Worm (Caenorhabditis elegans) whole organism, early embryonic: ENCODE measurements around the gene trpp-3.

Experiments
- ama-1 ChIP-seq: fragments of 150-350 bp; optimal IDR thresholded peaks from 2 replicates; lab custom pipeline; 2014
- ceh-13 ChIP-seq: fragments of 200-800 bp; sonication (Bioruptor generic); optimal IDR thresholded peaks from 2 replicates; lab custom pipeline; 2018; ENCODE audit warnings: mild to moderate bottlenecking, missing genetic modification characterization, missing compliant biosample characterization
- ceh-36 ChIP-seq: sonication (generic microtip); optimal IDR thresholded peaks from 2 replicates; lab custom pipeline; 2016; ENCODE audit warnings: missing genetic modification characterization, inconsistent platforms, missing compliant biosample characterization
- ets-7 ChIP-seq: sonication (generic microtip); optimal IDR thresholded peaks from 2 replicates; lab custom pipeline; 2016; ENCODE audit warnings: missing genotype, missing genetic modification characterization, missing compliant biosample characterization
- flt-1 ChIP-seq: fragments of 200-800 bp; sonication (Bioruptor generic); IDR thresholded peaks from 2 replicates; pipeline ENCODE4 v1.3.6; 2022; ENCODE audit warnings: missing genetic modification characterization, missing compliant biosample characterization
- hmbx-1 ChIP-seq: sonication (generic microtip); optimal IDR thresholded peaks from 2 replicates; lab custom pipeline; 2016; ENCODE audit warnings: mild to moderate bottlenecking, missing genetic modification characterization, missing compliant biosample characterization
- hmg-4 ChIP-seq: fragments of 200-800 bp; sonication (Bioruptor generic); optimal IDR thresholded peaks from 2 replicates; lab custom pipeline; 2018; ENCODE audit warnings: mild to moderate bottlenecking, missing genetic modification characterization, missing compliant biosample characterization
- hnd-1 ChIP-seq: sonication (generic microtip); optimal IDR thresholded peaks from 2 replicates; lab custom pipeline; 2016; ENCODE audit warnings: missing genetic modification characterization, missing compliant biosample characterization
- pes-1 ChIP-seq: fragments of 200-800 bp; sonication (Bioruptor generic); IDR thresholded peaks from 2 replicates; pipeline ENCODE4 v1.3.6; 2022; ENCODE audit warnings: missing genetic modification reagents, missing genetic modification characterization, missing compliant biosample characterization
- scrt-1 ChIP-seq: fragments of 200-800 bp; sonication (Bioruptor generic); IDR thresholded peaks from 2 replicates; pipeline ENCODE4 v1.3.6; 2022; ENCODE audit warnings: missing genetic modification characterization, missing compliant biosample characterization
- sea-1 ChIP-seq: fragments of 200-800 bp; sonication (Bioruptor generic); conservative IDR thresholded peaks from 2 replicates; pipeline ENCODE4 v1.3.6; 2022; ENCODE audit warnings: missing genetic modification characterization, missing compliant biosample characterization
- tbx-11 ChIP-seq: fragments of 200-800 bp; sonication (Bioruptor generic); IDR thresholded peaks from 2 replicates; pipeline ENCODE4 v1.3.6; 2022; ENCODE audit warnings: missing genetic modification characterization, missing compliant biosample characterization
- tbx-37 ChIP-seq: fragments of 200-800 bp; sonication (Bioruptor generic); conservative IDR thresholded peaks from 2 replicates; pipeline ENCODE4 v1.3.6; 2022; ENCODE audit warnings: missing genetic modification reagents, missing genetic modification characterization, missing compliant biosample characterization
- tra-4 ChIP-seq: sonication (generic microtip); optimal IDR thresholded peaks from 2 replicates; lab custom pipeline; 2017; ENCODE audit warnings: missing genetic modification characterization, missing compliant biosample characterization

ce11 chrIII:9488027-9488426 lies 37.3 kb upstream of the trpp-3 start:
- TF ChIP-seq hmg-4 (GFP tag; lab: Kevin White, UChicago) (no peak), pes-1 (no peak), flt-1 (no peak), tbx-37 (GFP tag; lab: Robert Waterston, UW) (no peak), ama-1 (no peak), sea-1 (GFP tag; lab: Robert Waterston, UW) (no peak), ceh-13 (no peak), ets-7 (no peak), hnd-1 (tag; lab: Kevin White, UChicago) (no peak), ceh-36 (no peak), scrt-1 (no peak), tbx-11 (no peak), hmbx-1 (tag; lab: Kevin White, UChicago) (no peak), tra-4 (tag; lab: Kevin White, UChicago) (no peak)
